Worm (Caenorhabditis elegans) whole organism, mixed stage, embryonic: Measurements from ENCODE around the gene vha-13.

Source experiments
- bed-3 ChIP-seq: fragments of 200-800 bp; sonication (Bioruptor generic); optimal IDR thresholded peaks from 3 replicates; lab custom pipeline; 2018; ENCODE audit warnings: mild to moderate bottlenecking, missing genetic modification characterization, moderate library complexity, missing compliant biosample characterization
- blmp-1 ChIP-seq: fragments of 150-350 bp; optimal IDR thresholded peaks from 2 replicates; lab custom pipeline; 2014; ENCODE audit warnings: missing biosample characterization, missing genetic modification characterization
- ceh-83 ChIP-seq: fragments of 200-800 bp; sonication (Bioruptor generic); optimal IDR thresholded peaks from 2 replicates; lab custom pipeline; 2018; ENCODE audit warnings: mild to moderate bottlenecking, missing genetic modification characterization, missing compliant biosample characterization
- ces-1 ChIP-seq: fragments of 150-350 bp; optimal IDR thresholded peaks from 2 replicates; lab custom pipeline; 2014; ENCODE audit warnings: missing biosample characterization, missing genetic modification reagents, missing genetic modification characterization
- cnd-1 ChIP-seq: fragments of 200-800 bp; sonication (Bioruptor generic); optimal IDR thresholded peaks from 2 replicates; lab custom pipeline; 2018; ENCODE audit warnings: mild to moderate bottlenecking, missing genetic modification characterization, missing compliant biosample characterization
- drap-1 ChIP-seq: fragments of 200-800 bp; sonication (Bioruptor generic); optimal IDR thresholded peaks from 3 replicates; lab custom pipeline; 2018; ENCODE audit warnings: mild to moderate bottlenecking, missing genetic modification characterization, missing compliant biosample characterization
- elt-1 ChIP-seq: sonication (generic microtip); optimal IDR thresholded peaks from 2 replicates; lab custom pipeline; 2017; ENCODE audit warnings: missing genetic modification characterization, mild to moderate bottlenecking, missing compliant biosample characterization, antibody characterized with exemption, moderate library complexity, borderline replicate concordance; ENCODE audit not compliant: insufficient read depth
- elt-3 ChIP-seq: fragments of 150-350 bp; optimal IDR thresholded peaks from 2 replicates; lab custom pipeline; 2014; ENCODE audit warnings: missing biosample characterization, missing genetic modification characterization
- flh-1 ChIP-seq: fragments of 200-800 bp; sonication (Bioruptor generic); optimal IDR thresholded peaks from 2 replicates; lab custom pipeline; 2018; ENCODE audit warnings: mild to moderate bottlenecking, missing genetic modification characterization, moderate library complexity, missing compliant biosample characterization
- hlh-1 ChIP-seq: fragments of 150-350 bp; optimal IDR thresholded peaks from 2 replicates; lab custom pipeline; 2014; ENCODE audit warnings: missing biosample characterization, missing genetic modification reagents, missing genetic modification characterization
- lin-13 ChIP-seq: fragments of 150-350 bp; optimal IDR thresholded peaks from 2 replicates; lab custom pipeline; 2014; ENCODE audit warnings: missing biosample characterization, missing genetic modification characterization
- lin-32 ChIP-seq: fragments of 200-800 bp; sonication (Bioruptor generic); optimal IDR thresholded peaks from 2 replicates; lab custom pipeline; 2018; ENCODE audit warnings: mild to moderate bottlenecking, missing genetic modification characterization, missing compliant biosample characterization
- lsy-2 ChIP-seq: fragments of 150-350 bp; optimal IDR thresholded peaks from 2 replicates; lab custom pipeline; 2014; ENCODE audit warnings: missing biosample characterization, missing genetic modification characterization
- mep-1 ChIP-seq: fragments of 150-350 bp; optimal IDR thresholded peaks from 2 replicates; lab custom pipeline; 2017; ENCODE audit warnings: missing biosample characterization, missing genetic modification reagents, missing genetic modification characterization, inconsistent platforms
- mls-2 ChIP-seq: sonication (generic microtip); optimal IDR thresholded peaks from 2 replicates; lab custom pipeline; 2016; ENCODE audit warnings: mild to moderate bottlenecking, missing genetic modification characterization, moderate library complexity, missing compliant biosample characterization
- nhr-2 ChIP-seq: fragments of 150-350 bp; optimal IDR thresholded peaks from 2 replicates; lab custom pipeline; 2014; ENCODE audit warnings: missing biosample characterization, missing genetic modification characterization
- nhr-237 ChIP-seq: fragments of 150-350 bp; optimal IDR thresholded peaks from 2 replicates; lab custom pipeline; 2014; ENCODE audit warnings: missing biosample characterization, missing genetic modification characterization
- nhr-28 ChIP-seq: fragments of 150-350 bp; optimal IDR thresholded peaks from 2 replicates; lab custom pipeline; 2014; ENCODE audit warnings: missing biosample characterization, missing genetic modification characterization
- nhr-76 ChIP-seq: sonication (generic microtip); optimal IDR thresholded peaks from 2 replicates; lab custom pipeline; 2017; ENCODE audit warnings: missing biosample characterization, missing genetic modification characterization
- pha-4 ChIP-seq: fragments of 150-350 bp; optimal IDR thresholded peaks from 2 replicates; lab custom pipeline; 2018; ENCODE audit warnings: missing biosample characterization, missing genetic modification reagents, missing genetic modification characterization
- sem-2 ChIP-seq: fragments of 200-800 bp; sonication (Bioruptor generic); optimal IDR thresholded peaks from 2 replicates; lab custom pipeline; 2018; ENCODE audit warnings: mild to moderate bottlenecking, missing genetic modification characterization, missing compliant biosample characterization
- snpc-4 ChIP-seq: fragments of 150-350 bp; optimal IDR thresholded peaks from 2 replicates; lab custom pipeline; 2014; ENCODE audit warnings: missing biosample characterization, missing genetic modification characterization
- sptf-1 ChIP-seq: sonication (generic microtip); optimal IDR thresholded peaks from 2 replicates; lab custom pipeline; 2017; ENCODE audit warnings: mild to moderate bottlenecking, missing genetic modification characterization, moderate library complexity, missing compliant biosample characterization
- tbx-8 ChIP-seq: fragments of 200-800 bp; sonication (Bioruptor generic); optimal IDR thresholded peaks from 2 replicates; lab custom pipeline; 2018; ENCODE audit warnings: mild to moderate bottlenecking, missing genetic modification characterization, moderate library complexity, missing compliant biosample characterization
- unc-39 ChIP-seq: fragments of 150-350 bp; optimal IDR thresholded peaks from 2 replicates; lab custom pipeline; 2014; ENCODE audit warnings: missing biosample characterization, missing genetic modification characterization
- unc-62 ChIP-seq: fragments of 150-350 bp; optimal IDR thresholded peaks from 2 replicates; lab custom pipeline; 2014; ENCODE audit warnings: missing biosample characterization, missing genetic modification reagents, missing genetic modification characterization
- zip-8 ChIP-seq: fragments of 150-350 bp; optimal IDR thresholded peaks from 2 replicates; lab custom pipeline; 2014; ENCODE audit warnings: missing biosample characterization, missing genetic modification characterization
- ztf-11 ChIP-seq: fragments of 150-350 bp; optimal IDR thresholded peaks from 2 replicates; lab custom pipeline; 2014; ENCODE audit warnings: missing biosample characterization, missing genetic modification characterization

vha-13 gene

ce11 chrV:14314236-14314635 lies 37.3 kb upstream of the vha-13 start, which contains the start of gene F47B8.1:
Gene F47B8.1, minus strand, starts transcription at chrV:14314336.
- TF ChIP-seq zip-8 (tag; lab: Kevin White, UChicago) (no peak), cnd-1 (tag; lab: Kevin White, UChicago) (no peak), pha-4 (tag; lab: Kevin White, UChicago) (no peak), lin-32 (no peak), hlh-1 (no peak), mep-1 (no peak)
- TF ChIP-seq, all 35 proteins: peak for 0

- TF ChIP-seq elt-1 (no peak), blmp-1 (tag; lab: Kevin White, UChicago) (no peak), nhr-237 (tag; lab: Kevin White, UChicago) (no peak), sem-2 (GFP tag; lab: Kevin White, UChicago) (no peak), zip-8 (tag; lab: Kevin White, UChicago) (no peak), mep-1 (no peak), elt-3 (tag; lab: Kevin White, UChicago) (no peak)
These were observed 35.0 kb upstream of the vha-13 start, which contains the start of gene F47B8.2 for ce11 chrV:14316525-14316924. Gene F47B8.2, minus strand, starts transcription at chrV:14316625.

ce11 chrV:14317204-14317603 lies 34.3 kb upstream of the vha-13 start:
- TF ChIP-seq nhr-28 (tag; lab: Kevin White, UChicago) (no peak), unc-62 (GFP tag; lab: Kevin White, UChicago) (no peak), lin-32 (no peak), lin-13 (no peak), ces-1 (GFP tag; lab: Kevin White, UChicago) (no peak), flh-1 (GFP tag; lab: Kevin White, UChicago) (no peak), mls-2 (tag; lab: Kevin White, UChicago) (no peak), sptf-1 (no peak), ztf-11 (no peak), ceh-83 (no peak), pha-4 (tag; lab: Kevin White, UChicago) (no peak), unc-39 (tag; lab: Kevin White, UChicago) (no peak), lsy-2 (tag; lab: Kevin White, UChicago) (no peak)

ce11 chrV:14317621-14318020 lies 33.9 kb upstream of the vha-13 start:
- TF ChIP-seq unc-62 (GFP tag; lab: Kevin White, UChicago) (no peak), tbx-8 (GFP tag; lab: Kevin White, UChicago) (no peak), blmp-1 (tag; lab: Kevin White, UChicago) (no peak), nhr-76 (tag; lab: Kevin White, UChicago) (no peak), drap-1 (GFP tag; lab: Kevin White, UChicago) (no peak), bed-3 (GFP tag; lab: Kevin White, UChicago) (no peak), nhr-28 (tag; lab: Kevin White, UChicago) (no peak), mep-1 (no peak), snpc-4 (tag; lab: Kevin White, UChicago) (no peak), lsy-2 (tag; lab: Kevin White, UChicago) (no peak), pha-4 (tag; lab: Kevin White, UChicago) (no peak)

- TF ChIP-seq nhr-2 (no peak), drap-1 (GFP tag; lab: Kevin White, UChicago) (no peak), sem-2 (GFP tag; lab: Kevin White, UChicago) (no peak)
These were observed 32.3 kb upstream of the vha-13 start, which contains the start of gene F47B8.13 for ce11 chrV:14319101-14319781. Gene F47B8.13, minus strand, starts transcription at chrV:14319731.

- TF ChIP-seq flh-1 (GFP tag; lab: Kevin White, UChicago) = no peak
These were observed 31.3 kb upstream of the vha-13 start, which contains the start of gene F47B8.14 for ce11 chrV:14320246-14320645. Gene F47B8.14, plus strand, starts transcription at chrV:14320546.
